Fruit fly (Drosophila melanogaster) whole organism, embryonic: ENCODE results near the gene CG3919.

Experiments used
- Atf-2 ChIP-seq: fragments of 200-800 bp; sonication (Bioruptor generic); optimal IDR thresholded peaks from 2 replicates; lab custom pipeline; 2016; ENCODE audit warnings: missing biosample characterization, missing genetic modification characterization
- Bgb ChIP-seq: fragments of 200-800 bp; sonication (Bioruptor generic); IDR thresholded peaks from 2 replicates; pipeline ENCODE4 v1.3.6; 2022; ENCODE audit warnings: missing biosample characterization, missing genetic modification characterization; ENCODE audit not compliant: partially characterized antibody
- Blimp-1 ChIP-seq: fragments of 200-800 bp; sonication (Bioruptor generic); optimal IDR thresholded peaks from 3 replicates; lab custom pipeline; 2018; ENCODE audit warnings: missing biosample characterization, missing genetic modification characterization, mild to moderate bottlenecking, moderate library complexity, missing genetic modification reagents
- CG10209 ChIP-seq: fragments of 200-800 bp; sonication (Bioruptor generic); optimal IDR thresholded peaks from 3 replicates; lab custom pipeline; 2017; ENCODE audit warnings: missing biosample characterization, mild to moderate bottlenecking, missing genetic modification characterization, missing genetic modification reagents
- CG11560 ChIP-seq: fragments of 200-800 bp; sonication (Bioruptor generic); IDR thresholded peaks from 3 replicates; pipeline ENCODE4 v1.3.6; 2022; ENCODE audit warnings: missing biosample characterization, missing genetic modification characterization
- CG1602 ChIP-seq: fragments of 200-800 bp; sonication (Bioruptor generic); optimal IDR thresholded peaks from 3 replicates; lab custom pipeline; 2016; ENCODE audit warnings: missing biosample characterization, missing genetic modification characterization
- CG17385 ChIP-seq: fragments of 200-800 bp; sonication (Bioruptor generic); optimal IDR thresholded peaks from 3 replicates; lab custom pipeline; 2018; ENCODE audit warnings: missing biosample characterization, mild to moderate bottlenecking, missing genetic modification characterization
- CG17802 ChIP-seq: fragments of 200-800 bp; sonication (Bioruptor generic); optimal IDR thresholded peaks from 2 replicates; lab custom pipeline; 2018; ENCODE audit warnings: missing biosample characterization, mild to moderate bottlenecking, missing genetic modification characterization, moderate library complexity
- CG18262 ChIP-seq: fragments of 200-800 bp; optimal IDR thresholded peaks from 3 replicates; lab custom pipeline; 2019; ENCODE audit warnings: missing biosample characterization, mild to moderate bottlenecking, missing genetic modification characterization, moderate library complexity
- CG2199 ChIP-seq: fragments of 200-800 bp; sonication (Bioruptor generic); IDR thresholded peaks from 3 replicates; pipeline ENCODE4 v1.3.6; 2022; ENCODE audit warnings: missing biosample characterization, missing genetic modification characterization
- CG3065 ChIP-seq: fragments of 200-800 bp; sonication (Bioruptor generic); optimal IDR thresholded peaks from 2 replicates; lab custom pipeline; 2016; ENCODE audit warnings: missing biosample characterization, missing genetic modification characterization
- CG31365 ChIP-seq: fragments of 200-800 bp; sonication (Bioruptor generic); optimal IDR thresholded peaks from 2 replicates; lab custom pipeline; 2018; ENCODE audit warnings: missing biosample characterization, mild to moderate bottlenecking, missing genetic modification characterization
- CG31441 ChIP-seq: fragments of 200-800 bp; sonication (Bioruptor generic); IDR thresholded peaks from 2 replicates; pipeline ENCODE4 v1.3.6; 2022; ENCODE audit warnings: missing biosample characterization, missing genetic modification characterization
- CG32767 ChIP-seq: fragments of 200-800 bp; sonication (Bioruptor generic); IDR thresholded peaks from 2 replicates; pipeline ENCODE4 v1.3.6; 2022; ENCODE audit warnings: missing biosample characterization, missing genetic modification characterization
- CG3281 ChIP-seq: fragments of 200-800 bp; sonication (Bioruptor generic); optimal IDR thresholded peaks from 3 replicates; lab custom pipeline; 2017; ENCODE audit warnings: missing biosample characterization, mild to moderate bottlenecking, missing genetic modification characterization
- CG4282 ChIP-seq: fragments of 200-800 bp; sonication (Bioruptor generic); optimal IDR thresholded peaks from 2 replicates; lab custom pipeline; 2016; ENCODE audit warnings: missing biosample characterization, missing genetic modification characterization
- CG7556 ChIP-seq: fragments of 200-800 bp; sonication (Bioruptor generic); optimal IDR thresholded peaks from 2 replicates; lab custom pipeline; 2017; ENCODE audit warnings: missing biosample characterization, mild to moderate bottlenecking, missing genetic modification characterization
- CG7839 ChIP-seq: fragments of 200-800 bp; sonication (Bioruptor generic); optimal IDR thresholded peaks from 3 replicates; lab custom pipeline; 2018; ENCODE audit warnings: missing biosample characterization, mild to moderate bottlenecking, missing genetic modification characterization, moderate library complexity
- Ets65A ChIP-seq: fragments of 200-800 bp; sonication (Bioruptor generic); peaks from one replicate; lab custom pipeline; 2016; ENCODE audit warnings: missing biosample characterization, missing genetic modification characterization
- Hand ChIP-seq: fragments of 200-800 bp; sonication (Bioruptor generic); optimal IDR thresholded peaks from 2 replicates; lab custom pipeline; 2017; ENCODE audit warnings: mild to moderate bottlenecking, missing biosample characterization, missing genetic modification reagents, missing genetic modification characterization
- Hr3 ChIP-seq: fragments of 200-800 bp; sonication (Bioruptor generic); optimal IDR thresholded peaks from 3 replicates; lab custom pipeline; 2016; ENCODE audit warnings: missing biosample characterization, missing genetic modification characterization
- Hr51 ChIP-seq, 2 experiments: fragments of 200-800 bp; sonication (Bioruptor generic); optimal IDR thresholded peaks; 2 replicates in 1 of 2; 3 replicates in 1 of 2; lab custom pipeline; 2016 to 2018; ENCODE audit warnings: missing biosample characterization in 2 of 2, missing genetic modification characterization in 2 of 2, mild to moderate bottlenecking in 1 of 2, moderate library complexity in 1 of 2
- Hr78 ChIP-seq, 2 experiments: fragments of 200-800 bp in 1 of 2; fragments of >200 bp in 1 of 2; sonication (Bioruptor generic) in 1 of 2; optimal IDR thresholded peaks; 2 replicates each; lab custom pipeline; 2017 to 2019; ENCODE audit warnings: missing biosample characterization in 2 of 2, missing genetic modification characterization in 2 of 2, mild to moderate bottlenecking in 1 of 2, moderate library complexity in 1 of 2
- Myb ChIP-seq: fragments of 200-800 bp; sonication (Bioruptor generic); optimal IDR thresholded peaks from 2 replicates; lab custom pipeline; 2016; ENCODE audit warnings: missing biosample characterization, missing genetic modification characterization
- NfI ChIP-seq: fragments of 200-800 bp; sonication (Bioruptor generic); optimal IDR thresholded peaks from 3 replicates; lab custom pipeline; 2018; ENCODE audit warnings: missing biosample characterization, mild to moderate bottlenecking, missing genetic modification characterization, moderate library complexity
- Ptx1 ChIP-seq: fragments of 200-800 bp; sonication (Bioruptor generic); IDR thresholded peaks from 2 replicates; pipeline ENCODE4 v1.3.6; 2022; ENCODE audit warnings: missing biosample characterization, missing genetic modification characterization
- Ravus ChIP-seq: fragments of 200-800 bp; sonication (Bioruptor generic); IDR thresholded peaks from 2 replicates; pipeline ENCODE4 v1.3.6; 2022; ENCODE audit warnings: missing biosample characterization, missing genetic modification characterization
- Six4 ChIP-seq: fragments of 200-800 bp; sonication (Bioruptor generic); optimal IDR thresholded peaks from 2 replicates; lab custom pipeline; 2016; ENCODE audit warnings: missing biosample characterization, missing genetic modification characterization
- Sox102F ChIP-seq: fragments of 200-800 bp; sonication (Bioruptor generic); optimal IDR thresholded peaks from 2 replicates; lab custom pipeline; 2018; ENCODE audit warnings: missing biosample characterization, mild to moderate bottlenecking, missing genetic modification characterization, moderate library complexity
- Xbp1 ChIP-seq: fragments of 200-800 bp; sonication (Bioruptor generic); optimal IDR thresholded peaks from 3 replicates; lab custom pipeline; 2016; ENCODE audit warnings: missing biosample characterization, mild to moderate bottlenecking, missing genetic modification characterization
- ash1 ChIP-seq: fragments of 200-800 bp; sonication (Bioruptor generic); optimal IDR thresholded peaks from 2 replicates; lab custom pipeline; 2018; ENCODE audit warnings: missing biosample characterization, mild to moderate bottlenecking, missing genetic modification characterization
- bab2 ChIP-seq: fragments of 200-800 bp; sonication (Bioruptor generic); optimal IDR thresholded peaks from 2 replicates; lab custom pipeline; 2016; ENCODE audit warnings: missing biosample characterization, missing genetic modification characterization
- caup ChIP-seq: fragments of 200-800 bp; sonication (Bioruptor generic); optimal IDR thresholded peaks from 3 replicates; lab custom pipeline; 2017; ENCODE audit warnings: missing biosample characterization, mild to moderate bottlenecking, missing genetic modification characterization, moderate library complexity; ENCODE audit not compliant: severe bottlenecking
- exex ChIP-seq: fragments of 200-800 bp; sonication (Bioruptor generic); optimal IDR thresholded peaks from 4 replicates; lab custom pipeline; 2018; ENCODE audit warnings: missing biosample characterization, mild to moderate bottlenecking, missing genetic modification characterization, moderate library complexity
- grn ChIP-seq: fragments of 200-800 bp; sonication (Bioruptor generic); optimal IDR thresholded peaks from 3 replicates; lab custom pipeline; 2017; ENCODE audit warnings: missing biosample characterization, missing genetic modification characterization
- inv ChIP-seq: fragments of 200-800 bp; sonication (Bioruptor generic); IDR thresholded peaks from 2 replicates; pipeline ENCODE4 v1.3.6; 2022; ENCODE audit warnings: missing biosample characterization, missing genetic modification characterization; ENCODE audit not compliant: partially characterized antibody
- jigr1 ChIP-seq: fragments of 200-800 bp; sonication (Bioruptor generic); IDR thresholded peaks from 3 replicates; pipeline ENCODE4 v1.3.6; 2022; ENCODE audit warnings: missing biosample characterization, missing genetic modification characterization
- knrl ChIP-seq: fragments of 200-800 bp; sonication (Bioruptor generic); IDR thresholded peaks from 3 replicates; pipeline ENCODE4 v1.3.6; 2022; ENCODE audit warnings: missing biosample characterization, missing genetic modification characterization; ENCODE audit not compliant: partially characterized antibody
- mld ChIP-seq: fragments of 200-800 bp; sonication (Bioruptor generic); IDR thresholded peaks from 3 replicates; pipeline ENCODE4 v1.3.6; 2022; ENCODE audit warnings: missing biosample characterization, missing genetic modification characterization; ENCODE audit not compliant: partially characterized antibody
- pzg ChIP-seq: fragments of 200-800 bp; sonication (Bioruptor generic); optimal IDR thresholded peaks from 3 replicates; lab custom pipeline; 2018; ENCODE audit warnings: missing biosample characterization, mild to moderate bottlenecking, missing genetic modification characterization, moderate library complexity
- sd ChIP-seq: fragments of 200-800 bp; sonication (Bioruptor generic); optimal IDR thresholded peaks from 3 replicates; lab custom pipeline; 2018; ENCODE audit warnings: missing biosample characterization, mild to moderate bottlenecking, missing genetic modification characterization, moderate library complexity
- slou ChIP-seq: fragments of 200-800 bp; sonication (Bioruptor generic); optimal IDR thresholded peaks from 3 replicates; lab custom pipeline; 2016; ENCODE audit warnings: missing biosample characterization, missing genetic modification characterization
- stwl ChIP-seq: fragments of 200-800 bp; sonication (Bioruptor generic); optimal IDR thresholded peaks from 3 replicates; lab custom pipeline; 2018; ENCODE audit warnings: missing biosample characterization, mild to moderate bottlenecking, missing genetic modification characterization, moderate library complexity
- tin ChIP-seq: fragments of 200-800 bp; sonication (Bioruptor generic); optimal IDR thresholded peaks from 3 replicates; lab custom pipeline; 2016; ENCODE audit warnings: missing biosample characterization, missing genetic modification characterization
- unpg ChIP-seq: fragments of 200-800 bp; sonication (Bioruptor generic); optimal IDR thresholded peaks from 3 replicates; lab custom pipeline; 2018; ENCODE audit warnings: missing biosample characterization, mild to moderate bottlenecking, missing genetic modification characterization, moderate library complexity
- usp ChIP-seq: fragments of >200 bp; optimal IDR thresholded peaks from 2 replicates; lab custom pipeline; 2017; ENCODE audit warnings: missing biosample characterization, missing genetic modification characterization

Gene CG3919

DNA sequence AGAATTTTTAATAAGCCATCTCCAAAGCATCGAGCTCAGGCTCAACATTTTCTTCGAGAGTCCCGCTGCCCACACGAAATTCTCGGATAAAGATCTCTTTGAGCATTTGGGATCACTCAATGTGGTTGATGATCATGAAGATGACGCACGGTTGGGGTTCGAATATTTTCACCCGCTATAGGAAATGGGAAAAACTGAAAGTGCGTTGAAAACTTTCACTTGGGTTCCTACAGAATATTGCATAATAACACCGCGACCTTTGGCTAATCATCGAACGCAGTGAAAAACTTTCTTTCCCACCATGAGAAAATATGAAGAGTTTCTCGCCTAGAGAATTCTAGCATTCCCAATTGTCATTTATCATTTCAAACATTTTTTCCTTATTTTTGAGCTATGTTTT lies 18.5 kb downstream of the CG3919 start:
- no peak for TF ChIP-seq CG17385 (GFP tag; lab: Kevin White, UChicago)
- no peak for TF ChIP-seq CG32767 (GFP tag; lab: Robert Waterston, UW)
- 0 out of 3 replicates have a peak, but pooled peaks have one; percentile 46 for TF ChIP-seq CG2199 (GFP tag; lab: Robert Waterston, UW)
- TF ChIP-seq CG7556 (GFP tag; lab: Kevin White, UChicago), result no peak
- no peak for TF ChIP-seq Xbp1 (GFP tag; lab: Kevin White, UChicago)
- TF ChIP-seq CG7839 (tag; lab: Kevin White, UChicago), result no peak
- no peak for TF ChIP-seq Hr78 (GFP tag; optimal IDR thresholded peaks at IDR 0.05; lab: Kevin White, UChicago)
- no peak for TF ChIP-seq CG10209
- no peak for TF ChIP-seq CG11560 (tag; lab: Robert Waterston, UW)
- no peak for TF ChIP-seq Myb (GFP tag; lab: Kevin White, UChicago)
- no peak for TF ChIP-seq Hand
- TF ChIP-seq CG3281 (GFP tag; lab: Kevin White, UChicago), result no peak
- no peak for TF ChIP-seq CG17802 (tag; lab: Kevin White, UChicago)
- TF ChIP-seq CG18262 (tag; lab: Kevin White, UChicago), result no peak
- no peak for TF ChIP-seq Atf-2 (GFP tag; lab: Kevin White, UChicago)
- no peak for TF ChIP-seq ash1 (GFP tag; lab: Kevin White, UChicago)
- no peak for TF ChIP-seq Sox102F (GFP tag; lab: Kevin White, UChicago)
- no peak for TF ChIP-seq Hr3
- TF ChIP-seq inv (GFP tag; lab: Robert Waterston, UW), result no peak
- peak; percentile 37 for TF ChIP-seq grn (GFP tag; lab: Kevin White, UChicago)
- TF ChIP-seq CG1602, result no peak
- no peak for TF ChIP-seq slou (GFP tag; lab: Kevin White, UChicago)
- TF ChIP-seq CG31441 (GFP tag; lab: Robert Waterston, UW), result no peak
- TF ChIP-seq knrl (GFP tag; lab: Robert Waterston, UW), result no peak
- TF ChIP-seq Blimp-1 (GFP tag; lab: Kevin White, UChicago), result peak; percentile 94
- no peak for TF ChIP-seq Hr51 (GFP tag; optimal IDR thresholded peaks at IDR 0.05; lab: Kevin White, UChicago)
- no peak for TF ChIP-seq CG3065 (GFP tag; lab: Kevin White, UChicago)
- no peak for TF ChIP-seq pzg
- TF ChIP-seq Ets65A (GFP tag; lab: Kevin White, UChicago), result peak; percentile 45
- TF ChIP-seq Six4, result no peak
- no peak for TF ChIP-seq usp (GFP tag; lab: Kevin White, UChicago)
- TF ChIP-seq Ptx1 (GFP tag; lab: Robert Waterston, UW), result no peak
- TF ChIP-seq stwl (tag; lab: Kevin White, UChicago), result no peak
- no peak for TF ChIP-seq Bgb (GFP tag; lab: Robert Waterston, UW)
- no peak for TF ChIP-seq NfI (GFP tag; lab: Kevin White, UChicago)
- TF ChIP-seq CG31365, result no peak
- TF ChIP-seq, all 482 proteins: peak for 4

DNA sequence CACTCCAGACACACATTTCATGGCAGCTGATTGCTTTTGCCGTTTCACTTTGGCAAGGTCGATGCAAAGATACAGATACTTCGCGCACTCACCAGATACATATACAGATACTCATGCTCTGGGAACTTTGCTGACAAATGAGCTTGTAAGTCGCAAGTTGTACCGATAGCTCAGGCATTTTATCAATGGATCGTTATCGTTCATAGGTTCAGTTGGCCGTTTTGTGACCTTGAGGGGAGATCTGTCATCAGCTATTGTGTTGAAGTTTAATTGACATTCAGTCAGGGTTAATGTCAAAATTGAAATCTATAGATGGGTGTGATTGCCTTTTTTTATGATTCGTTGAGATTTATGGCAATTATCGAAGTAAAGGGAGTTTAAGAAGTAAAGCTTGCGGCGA lies 21.8 kb downstream of the CG3919 start:
- TF ChIP-seq bab2 (GFP tag; lab: Kevin White, UChicago), result no peak
- TF ChIP-seq mld (GFP tag; lab: Robert Waterston, UW), result no peak
- TF ChIP-seq CG4282 (GFP tag; lab: Kevin White, UChicago), result no peak
- no peak for TF ChIP-seq jigr1 (GFP tag; lab: Robert Waterston, UW)
- TF ChIP-seq NfI (GFP tag; lab: Kevin White, UChicago), result no peak
- TF ChIP-seq unpg, result no peak
- TF ChIP-seq Ravus (GFP tag; lab: Robert Waterston, UW), result no peak
- peak; percentile 84 for TF ChIP-seq sd (tag; lab: Kevin White, UChicago)
- no peak for TF ChIP-seq tin (GFP tag; lab: Kevin White, UChicago)
- TF ChIP-seq caup (GFP tag; lab: Kevin White, UChicago), result peak; percentile 65
- peak; percentile 18 for TF ChIP-seq exex (tag; lab: Kevin White, UChicago)
